Worm (Caenorhabditis elegans) whole organism, early embryonic: ENCODE results near the gene pro-3.

Source experiments
- B0310.2 ChIP-seq: sonication (generic microtip); optimal IDR thresholded peaks from 2 replicates; lab custom pipeline; 2016; ENCODE audit warnings: mild to moderate bottlenecking, missing genetic modification characterization, missing compliant biosample characterization
- F13C5.2 ChIP-seq: sonication (generic microtip); optimal IDR thresholded peaks from 2 replicates; lab custom pipeline; 2017; ENCODE audit warnings: mild to moderate bottlenecking, missing genetic modification characterization, inconsistent platforms, missing compliant biosample characterization
- aly-1 ChIP-seq: sonication (generic microtip); optimal IDR thresholded peaks from 2 replicates; lab custom pipeline; 2016; ENCODE audit warnings: missing genetic modification characterization, missing compliant biosample characterization
- ama-1 ChIP-seq: fragments of 150-350 bp; optimal IDR thresholded peaks from 2 replicates; lab custom pipeline; 2014
- ceh-13 ChIP-seq: fragments of 200-800 bp; sonication (Bioruptor generic); optimal IDR thresholded peaks from 2 replicates; lab custom pipeline; 2018; ENCODE audit warnings: mild to moderate bottlenecking, missing genetic modification characterization, missing compliant biosample characterization
- ets-7 ChIP-seq: sonication (generic microtip); optimal IDR thresholded peaks from 2 replicates; lab custom pipeline; 2016; ENCODE audit warnings: missing genotype, missing genetic modification characterization, missing compliant biosample characterization
- flt-1 ChIP-seq: fragments of 200-800 bp; sonication (Bioruptor generic); IDR thresholded peaks from 2 replicates; pipeline ENCODE4 v1.3.6; 2022; ENCODE audit warnings: missing genetic modification characterization, missing compliant biosample characterization
- hmbx-1 ChIP-seq: sonication (generic microtip); optimal IDR thresholded peaks from 2 replicates; lab custom pipeline; 2016; ENCODE audit warnings: mild to moderate bottlenecking, missing genetic modification characterization, missing compliant biosample characterization
- hmg-4 ChIP-seq: fragments of 200-800 bp; sonication (Bioruptor generic); optimal IDR thresholded peaks from 2 replicates; lab custom pipeline; 2018; ENCODE audit warnings: mild to moderate bottlenecking, missing genetic modification characterization, missing compliant biosample characterization
- hnd-1 ChIP-seq: sonication (generic microtip); optimal IDR thresholded peaks from 2 replicates; lab custom pipeline; 2016; ENCODE audit warnings: missing genetic modification characterization, missing compliant biosample characterization
- pes-1 ChIP-seq: fragments of 200-800 bp; sonication (Bioruptor generic); IDR thresholded peaks from 2 replicates; pipeline ENCODE4 v1.3.6; 2022; ENCODE audit warnings: missing genetic modification reagents, missing genetic modification characterization, missing compliant biosample characterization
- scrt-1 ChIP-seq: fragments of 200-800 bp; sonication (Bioruptor generic); IDR thresholded peaks from 2 replicates; pipeline ENCODE4 v1.3.6; 2022; ENCODE audit warnings: missing genetic modification characterization, missing compliant biosample characterization
- sea-1 ChIP-seq: fragments of 200-800 bp; sonication (Bioruptor generic); conservative IDR thresholded peaks from 2 replicates; pipeline ENCODE4 v1.3.6; 2022; ENCODE audit warnings: missing genetic modification characterization, missing compliant biosample characterization
- tbx-11 ChIP-seq: fragments of 200-800 bp; sonication (Bioruptor generic); IDR thresholded peaks from 2 replicates; pipeline ENCODE4 v1.3.6; 2022; ENCODE audit warnings: missing genetic modification characterization, missing compliant biosample characterization
- tbx-37 ChIP-seq: fragments of 200-800 bp; sonication (Bioruptor generic); conservative IDR thresholded peaks from 2 replicates; pipeline ENCODE4 v1.3.6; 2022; ENCODE audit warnings: missing genetic modification reagents, missing genetic modification characterization, missing compliant biosample characterization

The pro-3 gene

DNA sequence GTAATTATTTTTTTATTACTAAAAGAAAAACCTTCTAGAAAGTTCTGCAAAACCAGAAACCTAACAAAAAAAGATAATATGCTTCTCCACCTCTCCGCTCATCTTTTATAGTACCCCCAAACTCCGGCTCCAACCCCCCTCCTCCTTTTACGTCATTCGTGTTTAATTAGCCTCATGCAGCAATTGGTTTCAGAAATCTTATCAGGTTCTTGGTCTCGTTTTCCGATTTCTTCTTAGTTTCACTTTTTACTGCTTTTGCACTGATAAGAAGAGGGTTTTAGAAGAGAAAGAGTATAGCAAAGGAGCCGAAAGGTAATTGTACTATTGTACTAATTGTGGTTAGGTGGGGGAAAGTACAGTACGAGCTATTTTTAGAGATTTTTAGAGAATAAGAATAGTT lies 66.8 kb downstream of the pro-3 start:
- TF ChIP-seq hmbx-1 (tag; lab: Kevin White, UChicago) (no peak), B0310.2 (tag; lab: Kevin White, UChicago) (no peak), ceh-13 (GFP tag; lab: Kevin White, UChicago) (no peak), F13C5.2 (tag; lab: Kevin White, UChicago) (no peak), tbx-11 (no peak), tbx-37 (GFP tag; lab: Robert Waterston, UW) (no peak), sea-1 (no peak), hnd-1 (tag; lab: Kevin White, UChicago) (no peak), aly-1 (tag; lab: Kevin White, UChicago) (no peak), flt-1 (GFP tag; lab: Robert Waterston, UW) (no peak), hmg-4 (GFP tag; lab: Kevin White, UChicago) (no peak), pes-1 (GFP tag; lab: Robert Waterston, UW) (no peak), ets-7 (tag; lab: Kevin White, UChicago) (no peak), ama-1 (lab: Kevin White, UChicago) (no peak), scrt-1 (GFP tag; lab: Robert Waterston, UW) (no peak)
